Fruit fly (Drosophila melanogaster) whole organism, adult: ENCODE data around the gene CG42870.

Experiments
- CG14711 ChIP-seq: fragments of 200-800 bp; sonication (Bioruptor generic); optimal IDR thresholded peaks from 2 replicates; lab custom pipeline; 2018; ENCODE audit warnings: missing biosample characterization, mild to moderate bottlenecking, missing genetic modification characterization, moderate library complexity
- CG7045 ChIP-seq: fragments of 200-800 bp; sonication (Bioruptor generic); optimal IDR thresholded peaks from 2 replicates; lab custom pipeline; 2017; ENCODE audit warnings: missing biosample characterization, mild to moderate bottlenecking, missing genetic modification characterization
- Crg-1 ChIP-seq: fragments of 200-800 bp; sonication (Bioruptor generic); optimal IDR thresholded peaks from 2 replicates; lab custom pipeline; 2016; ENCODE audit warnings: missing biosample characterization, missing genetic modification characterization
- pad ChIP-seq: fragments of 200-800 bp; sonication (Bioruptor generic); optimal IDR thresholded peaks from 3 replicates; lab custom pipeline; 2017; ENCODE audit warnings: missing biosample characterization, missing genetic modification characterization, mild to moderate bottlenecking, moderate library complexity, missing genetic modification reagents

DNA sequence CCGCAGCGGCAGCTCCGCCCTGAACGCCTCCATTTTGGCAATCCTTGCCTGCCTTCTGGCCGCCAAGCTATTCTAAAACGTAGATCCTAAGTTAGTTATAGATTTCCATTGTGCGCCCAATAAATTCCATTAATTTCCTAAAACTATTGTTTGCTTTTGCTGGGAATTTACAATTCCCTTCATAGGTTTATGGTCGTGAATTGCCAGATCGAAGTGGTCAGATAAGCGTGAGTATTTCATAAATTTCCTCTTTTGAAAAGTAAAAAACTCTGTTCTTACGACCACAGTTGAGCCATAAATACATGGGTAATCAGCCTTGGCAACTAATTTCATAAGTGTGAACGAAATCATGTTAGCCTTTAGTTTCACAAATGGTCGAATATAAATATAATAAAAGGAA is 15.9 kb upstream of the CG42870 start:
- TF ChIP-seq CG7045 (GFP tag; lab: Kevin White, UChicago), result no peak
- no peak for TF ChIP-seq pad (GFP tag; lab: Kevin White, UChicago)
- no peak for TF ChIP-seq Crg-1
- TF ChIP-seq CG14711 (tag; lab: Kevin White, UChicago), result no peak
